Worm (Caenorhabditis elegans) whole organism, young adult: Measurements from ENCODE around the gene B0273.115.
"Not testable (repeated sequence)": the region's sequence is repeated elsewhere in the genome, so short reads cannot be mapped to it uniquely, and the experiment has no call there.

Source experiments
- B0336.3 ChIP-seq: fragments of 200-800 bp; sonication (Bioruptor generic); IDR thresholded peaks from 2 replicates; pipeline ENCODE4 v1.3.6; 2022; ENCODE audit warnings: missing genetic modification characterization, missing compliant biosample characterization
- D2030.7 ChIP-seq: fragments of 200-800 bp; sonication (Bioruptor generic); IDR thresholded peaks from 2 replicates; pipeline ENCODE4 v1.3.6; 2022; ENCODE audit warnings: missing genetic modification reagents, missing genetic modification characterization, missing compliant biosample characterization
- Y79H2A.3 ChIP-seq: fragments of 200-800 bp; sonication (Bioruptor generic); conservative IDR thresholded peaks from 2 replicates; pipeline ENCODE4 v1.3.6; 2022; ENCODE audit warnings: missing genetic modification reagents, missing genetic modification characterization, missing compliant biosample characterization
- ceh-79 ChIP-seq: sonication (generic microtip); optimal IDR thresholded peaks from 2 replicates; lab custom pipeline; 2017; ENCODE audit warnings: mild to moderate bottlenecking, missing genetic modification characterization, missing compliant biosample characterization
- hlh-26 ChIP-seq: fragments of 200-800 bp; sonication (Bioruptor generic); conservative IDR thresholded peaks from 2 replicates; pipeline ENCODE4 v1.3.6; 2022; ENCODE audit warnings: missing genetic modification reagents, missing genetic modification characterization, missing compliant biosample characterization
- lir-1 ChIP-seq: fragments of 200-800 bp; sonication (Bioruptor generic); conservative IDR thresholded peaks from 2 replicates; pipeline ENCODE4 v1.3.6; 2022; ENCODE audit warnings: missing genetic modification reagents, missing genetic modification characterization, missing compliant biosample characterization
- mcd-1 ChIP-seq: fragments of 200-800 bp; sonication (Bioruptor generic); IDR thresholded peaks from 2 replicates; pipeline ENCODE4 v1.3.6; 2022; ENCODE audit warnings: missing genetic modification reagents, missing genetic modification characterization, missing compliant biosample characterization
- mes-4 ChIP-seq: sonication (generic microtip); optimal IDR thresholded peaks from 2 replicates; lab custom pipeline; 2016; ENCODE audit warnings: missing genotype, missing genetic modification characterization, missing compliant biosample characterization
- zfh-2 ChIP-seq: fragments of 200-800 bp; sonication (Bioruptor generic); conservative IDR thresholded peaks from 2 replicates; pipeline ENCODE4 v1.3.6; 2022; ENCODE audit warnings: missing genetic modification reagents, missing genetic modification characterization, missing compliant biosample characterization

B0273.115 gene

DNA sequence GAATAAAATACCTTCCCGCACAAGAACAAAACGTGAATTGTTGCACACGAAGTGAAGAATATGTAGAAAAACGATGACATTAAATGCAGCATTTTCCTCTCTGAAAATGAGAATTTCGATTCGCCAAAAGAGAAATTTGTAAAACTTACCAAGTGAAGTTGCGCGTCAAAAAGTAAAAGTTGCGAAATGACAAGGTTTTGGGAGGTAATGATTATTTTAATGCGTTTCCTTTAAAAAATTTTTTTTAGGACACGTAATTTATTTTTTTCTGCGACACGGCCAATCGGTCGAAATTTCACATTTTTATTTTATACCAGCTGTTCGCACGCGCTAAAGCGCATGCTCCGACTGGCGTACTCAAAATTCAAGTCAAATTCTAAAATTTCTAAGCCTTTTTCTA lies 35.0 kb downstream of the B0273.115 start, which contains the start of gene Y4C6A.3:
TSS of gene Y4C6A.3 (minus strand) at position 101 of the 400 bp plus-strand sequence.
- not testable (repeated sequence) for TF ChIP-seq mes-4 (tag; lab: Kevin White, UChicago); hlh-26; D2030.7 (GFP tag; lab: Robert Waterston, UW)

DNA sequence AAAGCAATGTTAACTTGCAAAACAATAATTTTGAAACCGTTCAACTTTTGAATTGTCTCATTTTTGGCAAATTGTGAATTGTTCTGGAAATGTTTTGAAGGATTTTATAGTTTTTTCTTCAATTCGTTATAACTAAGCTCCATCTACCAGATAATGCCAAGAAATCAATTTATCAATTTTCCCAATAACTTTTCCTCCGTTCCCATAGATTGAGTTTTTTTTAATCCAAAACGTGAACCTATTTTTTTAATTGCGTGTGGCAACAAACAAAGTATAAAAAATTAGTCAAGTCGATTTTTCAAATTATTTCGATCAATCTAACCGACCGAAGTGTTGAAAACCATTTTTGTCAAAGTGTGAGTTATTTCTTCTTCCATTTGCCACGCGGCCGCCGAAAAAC lies 38.3 kb downstream of the B0273.115 start, which contains the start of gene Y4C6A.4:
TSS of gene Y4C6A.4 (plus strand) at position 301 of the 400 bp plus-strand sequence.
- no peak for TF ChIP-seq B0336.3 (GFP tag; lab: Robert Waterston, UW)
- no peak for TF ChIP-seq mcd-1 (GFP tag; lab: Robert Waterston, UW)
- TF ChIP-seq hlh-26 = no peak
- no peak for TF ChIP-seq zfh-2 (GFP tag; lab: Robert Waterston, UW)
- TF ChIP-seq ceh-79 (tag; lab: Kevin White, UChicago) = no peak
- TF ChIP-seq Y79H2A.3 = no peak
- TF ChIP-seq lir-1 (GFP tag; lab: Robert Waterston, UW) = no peak
- TF ChIP-seq, all 124 proteins: peak for 0
